Fruit fly (Drosophila melanogaster) Kc167 (cell line): ENCODE results near the gene CG14659.

Source experiments
- Myc ChIP-seq: fragments of >200 bp; optimal IDR thresholded peaks from 2 replicates; lab custom pipeline; 2017; ENCODE audit warnings: missing external identifiers
- Sin3A ChIP-seq: fragments of >200 bp; optimal IDR thresholded peaks from 2 replicates; lab custom pipeline; 2018; ENCODE audit warnings: missing external identifiers
- h ChIP-seq: fragments of >200 bp; optimal IDR thresholded peaks from 3 replicates; lab custom pipeline; 2018; ENCODE audit warnings: missing external identifiers
- insv ChIP-seq: fragments of >200 bp; optimal IDR thresholded peaks from 3 replicates; lab custom pipeline; 2018; ENCODE audit warnings: missing external identifiers
- psq ChIP-seq: fragments of >200 bp; optimal IDR thresholded peaks from 2 replicates; lab custom pipeline; 2017; ENCODE audit warnings: missing external identifiers
- ttk ChIP-seq: sonication (Bioruptor generic); optimal IDR thresholded peaks from 2 replicates; lab custom pipeline; 2017; ENCODE audit warnings: missing external identifiers

DNA sequence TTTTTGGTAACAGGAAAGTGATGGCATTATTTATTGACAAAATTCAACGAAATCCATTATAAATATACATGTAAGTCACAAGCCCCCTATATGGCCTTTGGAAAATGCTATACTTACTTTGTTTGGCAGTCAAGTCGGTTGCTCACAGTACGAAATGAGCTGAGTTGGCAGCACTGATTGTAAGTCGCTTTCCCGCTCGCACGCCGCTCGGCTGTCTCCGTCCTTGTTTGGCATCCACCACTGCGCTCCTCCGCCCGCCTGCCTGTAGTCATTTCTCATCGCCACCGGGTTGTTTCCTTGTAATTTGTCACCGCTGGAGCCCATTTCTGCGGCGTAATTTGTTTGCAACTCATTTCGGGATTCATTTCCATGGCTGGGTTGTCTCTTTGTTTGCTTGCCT, 2.5 kb upstream of the CG14659 start:
- TF ChIP-seq h (no peak), psq (lab: Kevin White, UChicago) (no peak), ttk (no peak), Myc (lab: Kevin White, UChicago) (no peak), Sin3A (lab: Kevin White, UChicago) (no peak), insv (lab: Kevin White, UChicago) (no peak)
